Worm (Caenorhabditis elegans) whole organism, L4 larva: ENCODE measurements around the gene exos-8.
A peak's percentile ranks its signal among the peaks of the same experiment; 100 is the strongest.

Experiments used
- T20F7.1 ChIP-seq: fragments of 200-800 bp; sonication (Bioruptor generic); optimal IDR thresholded peaks from 2 replicates; lab custom pipeline; 2018; ENCODE audit warnings: mild to moderate bottlenecking, missing genetic modification characterization, missing compliant biosample characterization
- T26A8.4 ChIP-seq: fragments of 200-800 bp; sonication (Bioruptor generic); IDR thresholded peaks from 2 replicates; pipeline ENCODE4 v1.3.6; 2022; ENCODE audit warnings: missing genetic modification characterization, missing compliant biosample characterization
- aha-1 ChIP-seq: fragments of 150-350 bp; peaks from one replicate; lab custom pipeline; 2014; ENCODE audit warnings: missing biosample characterization, missing genetic modification characterization
- ceh-20 ChIP-seq: fragments of 200-800 bp; sonication (Bioruptor generic); IDR thresholded peaks from 2 replicates; pipeline ENCODE4 v1.3.6; 2022; ENCODE audit warnings: missing genetic modification reagents, missing genetic modification characterization, missing compliant biosample characterization
- ceh-32 ChIP-seq: sonication (generic microtip); optimal IDR thresholded peaks from 2 replicates; lab custom pipeline; 2016; ENCODE audit warnings: mild to moderate bottlenecking, missing genetic modification characterization, missing compliant biosample characterization; ENCODE audit not compliant: poor library complexity
- daf-16 ChIP-seq, 3 experiments: sonication (generic microtip); optimal IDR thresholded peaks; 2 replicates each; lab custom pipeline; 2016 to 2017; ENCODE audit warnings: missing genetic modification characterization in 3 of 3, missing genetic modification reagents in 3 of 3, mild to moderate bottlenecking in 2 of 3, missing compliant biosample characterization in 2 of 3, missing biosample characterization in 1 of 3, moderate library complexity in 1 of 3
- daf-8 ChIP-seq: fragments of 200-800 bp; sonication (Bioruptor generic); IDR thresholded peaks from 2 replicates; pipeline ENCODE4 v1.3.6; 2022; ENCODE audit warnings: missing genetic modification characterization, missing compliant biosample characterization
- dmd-6 ChIP-seq: fragments of 200-800 bp; sonication (Bioruptor generic); IDR thresholded peaks from 2 replicates; pipeline ENCODE4 v1.3.6; 2022; ENCODE audit warnings: missing genetic modification reagents, missing genetic modification characterization, missing compliant biosample characterization
- dmd-9 ChIP-seq: fragments of 200-800 bp; sonication (Bioruptor generic); IDR thresholded peaks from 2 replicates; pipeline ENCODE4 v1.3.6; 2022; ENCODE audit warnings: missing genetic modification reagents, missing genetic modification characterization, missing compliant biosample characterization
- egl-27 ChIP-seq: sonication (generic microtip); optimal IDR thresholded peaks from 3 replicates; lab custom pipeline; 2017; ENCODE audit warnings: missing biosample characterization, missing genetic modification reagents, missing genetic modification characterization
- fkh-10 ChIP-seq: fragments of 150-350 bp; optimal IDR thresholded peaks from 2 replicates; lab custom pipeline; 2014; ENCODE audit warnings: missing biosample characterization, missing genetic modification reagents, missing genetic modification characterization
- lsy-2 ChIP-seq, 2 experiments: fragments of 150-350 bp in 1 of 2; sonication (generic microtip) in 1 of 2; optimal IDR thresholded peaks; 2 replicates each; lab custom pipeline; 2014 to 2017; ENCODE audit warnings: missing biosample characterization in 2 of 2, missing genetic modification characterization in 2 of 2
- madf-5 ChIP-seq, 2 experiments: fragments of 200-800 bp; sonication (Bioruptor generic); IDR thresholded peaks; 2 replicates each; pipeline ENCODE4 v1.3.6; 2022; ENCODE audit warnings: missing compliant biosample characterization in 2 of 2, missing genetic modification characterization in 2 of 2
- madf-9 ChIP-seq: fragments of 200-800 bp; sonication (Bioruptor generic); conservative IDR thresholded peaks from 2 replicates; pipeline ENCODE4 v1.3.6; 2022; ENCODE audit warnings: missing genetic modification reagents, missing genetic modification characterization, missing compliant biosample characterization
- mep-1 ChIP-seq: fragments of 150-350 bp; sonication (generic microtip); optimal IDR thresholded peaks from 3 replicates; lab custom pipeline; 2014; ENCODE audit warnings: missing biosample characterization, missing genetic modification characterization
- mes-2 ChIP-seq: sonication (generic microtip); optimal IDR thresholded peaks from 2 replicates; lab custom pipeline; 2016; ENCODE audit warnings: missing genotype, mild to moderate bottlenecking, missing genetic modification characterization, missing compliant biosample characterization; ENCODE audit not compliant: poor library complexity, severe bottlenecking
- nhr-42 ChIP-seq: fragments of 200-800 bp; sonication (Bioruptor generic); IDR thresholded peaks from 2 replicates; pipeline ENCODE4 v1.3.6; 2022; ENCODE audit warnings: missing genetic modification characterization, missing compliant biosample characterization
- nhr-6 ChIP-seq: fragments of 150-350 bp; optimal IDR thresholded peaks from 2 replicates; lab custom pipeline; 2014; ENCODE audit warnings: missing biosample characterization, missing genetic modification characterization
- nhr-77 ChIP-seq: fragments of 150-350 bp; optimal IDR thresholded peaks from 2 replicates; lab custom pipeline; 2014; ENCODE audit warnings: missing biosample characterization, missing genetic modification characterization
- php-3 ChIP-seq: fragments of 200-800 bp; sonication (Bioruptor generic); IDR thresholded peaks from 2 replicates; pipeline ENCODE4 v1.3.6; 2022; ENCODE audit warnings: missing genetic modification reagents, missing genetic modification characterization, missing compliant biosample characterization
- pqm-1 ChIP-seq: sonication (generic microtip); optimal IDR thresholded peaks from 2 replicates; lab custom pipeline; 2017; ENCODE audit warnings: missing biosample characterization, missing genetic modification characterization
- saeg-2 ChIP-seq: fragments of 200-800 bp; sonication (Bioruptor generic); IDR thresholded peaks from 2 replicates; pipeline ENCODE4 v1.3.6; 2022; ENCODE audit warnings: missing genetic modification reagents, missing genetic modification characterization, missing compliant biosample characterization
- sdz-12 ChIP-seq: fragments of 200-800 bp; sonication (Bioruptor generic); optimal IDR thresholded peaks from 2 replicates; lab custom pipeline; 2018; ENCODE audit warnings: mild to moderate bottlenecking, missing genetic modification characterization, missing compliant biosample characterization
- set-16 ChIP-seq: fragments of 200-800 bp; sonication (Bioruptor generic); IDR thresholded peaks from 2 replicates; pipeline ENCODE4 v1.3.6; 2022; ENCODE audit warnings: missing genetic modification reagents, missing genetic modification characterization, missing compliant biosample characterization
- skn-1 ChIP-seq: fragments of 150-350 bp; optimal IDR thresholded peaks from 2 replicates; lab custom pipeline; 2014; ENCODE audit warnings: missing biosample characterization, missing genetic modification characterization
- spr-1 ChIP-seq: sonication (generic microtip); optimal IDR thresholded peaks from 2 replicates; lab custom pipeline; 2016; ENCODE audit warnings: mild to moderate bottlenecking, missing genetic modification characterization, missing compliant biosample characterization
- tag-97 ChIP-seq: fragments of 200-800 bp; sonication (Bioruptor generic); IDR thresholded peaks from 2 replicates; pipeline ENCODE4 v1.3.6; 2022; ENCODE audit warnings: missing genetic modification characterization, missing compliant biosample characterization
- tra-1 ChIP-seq: fragments of 200-800 bp; sonication (Bioruptor generic); IDR thresholded peaks from 2 replicates; pipeline ENCODE4 v1.3.6; 2022; ENCODE audit warnings: missing genetic modification reagents, missing genetic modification characterization, missing compliant biosample characterization
- unc-39 ChIP-seq: sonication (generic microtip); optimal IDR thresholded peaks from 2 replicates; lab custom pipeline; 2017; ENCODE audit warnings: missing biosample characterization, missing genetic modification characterization
- unc-62 ChIP-seq, 3 experiments: fragments of 150-350 bp in 1 of 3; sonication (generic microtip); optimal IDR thresholded peaks in 2 of 3; peaks in 1 of 3; 1 replicate in 1 of 3; 2 replicates in 2 of 3; lab custom pipeline; 2014 to 2017; ENCODE audit warnings: missing biosample characterization in 3 of 3, missing genetic modification characterization in 3 of 3, missing genetic modification reagents in 3 of 3, missing genotype in 1 of 3
- zag-1 ChIP-seq: fragments of 150-350 bp; optimal IDR thresholded peaks from 2 replicates; lab custom pipeline; 2014; ENCODE audit warnings: missing biosample characterization, missing genetic modification characterization
- zip-2 ChIP-seq: fragments of 150-350 bp; optimal IDR thresholded peaks from 2 replicates; lab custom pipeline; 2014; ENCODE audit warnings: missing biosample characterization, missing genetic modification characterization
- ztf-7 ChIP-seq: fragments of 150-350 bp; optimal IDR thresholded peaks from 2 replicates; lab custom pipeline; 2014; ENCODE audit warnings: missing biosample characterization, missing genetic modification characterization

exos-8 gene

ce11 chrII:6756232-6756631 lies 14.7 kb downstream of the exos-8 start, which contains the start of gene F41G3.3:
F41G3.3 (plus strand) TSS chrII:6756532.
- TF ChIP-seq madf-9 (GFP tag; lab: Robert Waterston, UW) (no peak), aha-1 (tag; lab: Kevin White, UChicago) (no peak), unc-62 (GFP tag; optimal IDR thresholded peaks at IDR 0.05 in 1 of 2; lab: Kevin White, UChicago) (no peak), unc-62 (tag; optimal IDR thresholded peaks at IDR 0.05; lab: Kevin White, UChicago) (no peak), zag-1 (tag; lab: Kevin White, UChicago) (no peak), daf-8 (GFP tag; lab: Robert Waterston, UW) (no peak), dmd-9 (GFP tag; lab: Robert Waterston, UW) (no peak), mep-1 (no peak), T26A8.4 (GFP tag; lab: Robert Waterston, UW) (no peak), zip-2 (tag; lab: Kevin White, UChicago) (no peak), saeg-2 (GFP tag; lab: Robert Waterston, UW) (no peak), set-16 (GFP tag; lab: Robert Waterston, UW) (no peak), skn-1 (no peak), unc-39 (tag; lab: Kevin White, UChicago) (no peak), ztf-7 (tag; lab: Kevin White, UChicago) (no peak), lsy-2 (tag; optimal IDR thresholded peaks at IDR 0.05; lab: Kevin White, UChicago) (no peak), nhr-42 (GFP tag; lab: Robert Waterston, UW) (no peak), nhr-77 (tag; lab: Kevin White, UChicago) (no peak), tag-97 (no peak)
- TF ChIP-seq, all 104 proteins: peak for 0

- no peak for TF ChIP-seq mes-2 (tag; lab: Kevin White, UChicago)
- no peak for TF ChIP-seq ceh-20 (GFP tag; lab: Robert Waterston, UW)
- TF ChIP-seq spr-1 (tag; lab: Kevin White, UChicago), result no peak
- no peak for TF ChIP-seq nhr-42 (GFP tag; lab: Robert Waterston, UW)
- no peak for TF ChIP-seq madf-9 (GFP tag; lab: Robert Waterston, UW)
- no peak for TF ChIP-seq sdz-12 (GFP tag; lab: Kevin White, UChicago)
These were observed 23.2 kb downstream of the exos-8 start, which contains the start of gene nlp-50 for ce11 chrII:6764734-6765133. nlp-50 (plus strand) TSS chrII:6765034.

DNA sequence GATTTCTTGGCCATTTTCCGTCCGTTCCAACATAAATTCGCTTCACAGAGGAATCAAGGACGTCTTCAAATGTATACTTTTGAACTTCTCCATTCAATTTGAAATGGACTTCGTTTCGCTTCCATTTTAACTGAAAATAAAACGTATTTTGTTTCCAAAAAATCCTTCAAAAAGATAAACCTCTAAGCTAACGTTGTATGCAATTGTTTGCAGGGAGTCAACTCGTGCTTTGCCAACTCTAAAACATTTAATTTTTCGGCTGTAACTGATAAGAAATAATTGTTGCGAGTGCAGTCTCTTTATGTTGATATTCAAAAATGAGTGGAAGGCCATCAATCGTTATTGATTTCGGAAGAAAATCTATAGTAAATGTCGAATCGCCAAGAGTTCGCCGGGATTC lies 26.5 kb downstream of the exos-8 start, which contains the start of gene F41G3.18:
F41G3.18 (plus strand) TSS at position 301 of the 400 bp plus-strand sequence.
- no peak for TF ChIP-seq mep-1
- TF ChIP-seq egl-27 (tag; lab: Kevin White, UChicago), result no peak
- TF ChIP-seq daf-16 (GFP tag; optimal IDR thresholded peaks at IDR 0.05; lab: Kevin White, UChicago), result no peak
- TF ChIP-seq daf-16 (tag; optimal IDR thresholded peaks at IDR 0.05; lab: Kevin White, UChicago), result no peak
- TF ChIP-seq ceh-32 (tag; lab: Kevin White, UChicago), result no peak
- 0 out of 2 replicates have a peak, but pooled peaks have one; percentile 6 for TF ChIP-seq dmd-6 (GFP tag; lab: Robert Waterston, UW)
- no peak for TF ChIP-seq tra-1 (GFP tag; lab: Robert Waterston, UW)
- TF ChIP-seq T20F7.1 (GFP tag; lab: Kevin White, UChicago), result no peak
- TF ChIP-seq pqm-1 (tag; lab: Kevin White, UChicago), result peak; percentile 42
- no peak for TF ChIP-seq php-3
- TF ChIP-seq zag-1 (tag; lab: Kevin White, UChicago), result no peak

ce11 chrII:6770030-6770429 lies 28.5 kb downstream of the exos-8 start:
- TF ChIP-seq unc-62 (GFP tag; optimal IDR thresholded peaks at IDR 0.05 in 1 of 2; lab: Kevin White, UChicago), result peak in 1 of 2 experiments; percentile 95
- no peak for TF ChIP-seq unc-62 (tag; optimal IDR thresholded peaks at IDR 0.05; lab: Kevin White, UChicago)
- TF ChIP-seq madf-5 (GFP tag; IDR thresholded peaks at IDR 0.05; lab: Robert Waterston, UW), result no peak

DNA sequence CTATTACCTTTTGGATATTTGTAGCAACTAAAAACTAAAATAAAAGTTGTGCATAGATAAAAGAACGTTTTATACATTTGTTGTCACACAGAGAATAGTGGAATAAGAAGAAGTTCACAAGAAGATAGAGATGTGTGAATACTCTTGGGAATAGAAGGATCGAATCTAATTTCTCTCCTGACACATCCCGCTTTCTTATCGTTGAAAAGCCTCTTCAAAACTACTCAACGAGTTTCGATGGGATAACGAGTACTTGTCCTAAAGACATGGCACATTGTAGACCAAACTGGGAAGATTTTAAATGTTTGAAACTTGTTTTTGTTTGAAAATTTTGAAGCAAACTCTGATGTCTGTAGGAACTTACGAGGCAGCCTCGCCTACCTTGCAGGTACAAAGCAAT lies 31.0 kb downstream of the exos-8 start:
- TF ChIP-seq aha-1 (tag; lab: Kevin White, UChicago), result peak; percentile 3
- no peak for TF ChIP-seq nhr-6 (tag; lab: Kevin White, UChicago)
- peak; percentile 55 for TF ChIP-seq fkh-10 (GFP tag; lab: Kevin White, UChicago)
